Fruit fly (Drosophila melanogaster): ENCODE measurements around the gene Tsp.

Gene Tsp

dm6 chr2L:6698387-6698786, 10.5 kb downstream of the Tsp start (continued):
- TF ChIP-seq CG7963 (GFP tag; IDR thresholded peaks at IDR 0.05; ENCODE audit: partially characterized antibody) (no peak), B-H2 (GFP tag; optimal IDR thresholded peaks at IDR 0.05) (no peak), CG14667 (GFP tag; IDR thresholded peaks at IDR 0.05) (peak; percentile 49; the same call in 1 of the 2 replicates), CG7839 (tag; optimal IDR thresholded peaks at IDR 0.05) (peak; percentile 58), ewg (GFP tag; optimal IDR thresholded peaks at IDR 0.05) (no peak), Stat92E (GFP tag; optimal IDR thresholded peaks at IDR 0.05) (no peak), gro (GFP tag; optimal IDR thresholded peaks at IDR 0.05) (no peak), hbn (GFP tag; IDR thresholded peaks at IDR 0.05; ENCODE audit: partially characterized antibody) (no peak), danr (GFP tag; IDR thresholded peaks at IDR 0.05) (no peak), fd64A (GFP tag; optimal IDR thresholded peaks at IDR 0.05) (no peak), ac (GFP tag; optimal IDR thresholded peaks at IDR 0.05) (no peak), otp (GFP tag; IDR thresholded peaks at IDR 0.05) (0 out of 3 replicates have a peak, but pooled peaks have one; percentile 45), CG15601 (tag; optimal IDR thresholded peaks at IDR 0.05) (no peak), amos (GFP tag; IDR thresholded peaks at IDR 0.05; ENCODE audit: partially characterized antibody) (no peak), slp2 (GFP tag; optimal IDR thresholded peaks at IDR 0.05) (no peak), mam (GFP tag; optimal IDR thresholded peaks at IDR 0.05) (peak; percentile 9), CG15514 (GFP tag; optimal IDR thresholded peaks at IDR 0.05) (no peak), Meics (GFP tag; optimal IDR thresholded peaks at IDR 0.05) (peak; percentile 27), bsh (GFP tag; optimal IDR thresholded peaks at IDR 0.05) (peak in 1 of 2 experiments; percentile 52), Fer2 (tag; optimal IDR thresholded peaks at IDR 0.05) (no peak), CG31441 (GFP tag; IDR thresholded peaks at IDR 0.05) (peak; percentile 62), ase (GFP tag; IDR thresholded peaks at IDR 0.05) (peak; percentile 59; the same call in 1 of the 3 replicates), CG1529 (GFP tag; optimal IDR thresholded peaks at IDR 0.05) (no peak), Atf3 (GFP tag; optimal IDR thresholded peaks at IDR 0.05) (peak; percentile 6), Atf6 (GFP tag; IDR thresholded peaks at IDR 0.05) (no peak), CG1024 (GFP tag; IDR thresholded peaks at IDR 0.05) (0 out of 2 replicates have a peak, but pooled peaks have one; percentile 17), CG9727 (GFP tag; optimal IDR thresholded peaks at IDR 0.05) (peak; percentile 62), lov (optimal IDR thresholded peaks at IDR 0.05) (no peak), lov (GFP tag; IDR thresholded peaks at IDR 0.05) (peak; percentile 68; the same call in 1 of the 3 replicates), CG10462 (GFP tag; optimal IDR thresholded peaks at IDR 0.05) (no peak), bab2 (GFP tag; optimal IDR thresholded peaks at IDR 0.05) (peak; percentile 8), CG14710 (tag; optimal IDR thresholded peaks at IDR 0.05) (peak; percentile 29), CG3847 (GFP tag; IDR thresholded peaks at IDR 0.05) (no peak), ERR (GFP tag; optimal IDR thresholded peaks at IDR 0.05) (no peak), CG8359 (GFP tag; optimal IDR thresholded peaks at IDR 0.05; ENCODE audit: borderline replicate concordance) (no peak), Kr (GFP tag; optimal IDR thresholded peaks at IDR 0.05) (no peak), chm (GFP tag; IDR thresholded peaks at IDR 0.05) (no peak), h (optimal IDR thresholded peaks at IDR 0.05) (no peak), CG18011 (GFP tag; optimal IDR thresholded peaks at IDR 0.05) (no peak), D (optimal IDR thresholded peaks at IDR 0.05) (no peak), D (GFP tag; optimal IDR thresholded peaks at IDR 0.05) (peak; percentile 30), CG6683 (GFP tag; optimal IDR thresholded peaks at IDR 0.05) (no peak), sisA (GFP tag; IDR thresholded peaks at IDR 0.05) (peak; percentile 63), Dbx (GFP tag; IDR thresholded peaks at IDR 0.05) (no peak), Drgx (GFP tag; IDR thresholded peaks at IDR 0.05) (peak; percentile 80), HLH54F (GFP tag; optimal IDR thresholded peaks at IDR 0.05) (peak; percentile 12), NC2β (GFP tag; optimal IDR thresholded peaks at IDR 0.05) (peak; percentile 21), Lim3 (GFP tag; IDR thresholded peaks at IDR 0.05) (no peak), Hr3 (GFP tag; optimal IDR thresholded peaks at IDR 0.05) (peak; percentile 29), CG14441 (GFP tag; IDR thresholded peaks at IDR 0.05) (peak; percentile 73), hb (GFP tag; IDR thresholded peaks at IDR 0.05; ENCODE audit: partially characterized antibody) (no peak), shn (GFP tag; optimal IDR thresholded peaks at IDR 0.05) (no peak)
